Worm (Caenorhabditis elegans): ENCODE results near the gene C01G6.4.

- TF ChIP-seq ztf-29 (GFP tag; IDR thresholded peaks at IDR 0.05): no peak
- no peak for TF ChIP-seq ref-1 (GFP tag; conservative IDR thresholded peaks at IDR 0.05)
- TF ChIP-seq klf-2 (GFP tag; conservative IDR thresholded peaks at IDR 0.05): no peak
- TF ChIP-seq cog-1 (tag; optimal IDR thresholded peaks at IDR 0.05): no peak
- no peak for TF ChIP-seq ztf-23 (GFP tag; IDR thresholded peaks at IDR 0.05)
- no peak for TF ChIP-seq T22C8.4 (GFP tag; IDR thresholded peaks at IDR 0.05)
- no peak for TF ChIP-seq flt-1 (GFP tag; IDR thresholded peaks at IDR 0.05)
Measured at ce11 chrII:9232493-9232892, 40.3 kb downstream of the C01G6.4 start.
